Fruit fly (Drosophila melanogaster): ENCODE results near the gene CG15386.

Gene CG15386

dm6 chr2L:2177969-2178809 is 38.9 kb downstream of the CG15386 start, which contains the start of gene aop (continued):
- TF ChIP-seq Opbp (GFP tag; IDR thresholded peaks at IDR 0.05; ENCODE audit: partially characterized antibody) (peak; percentile 47; the same call in 1 of the 3 replicates), Med (GFP tag) (peak; percentile 90), kah (GFP tag; optimal IDR thresholded peaks at IDR 0.05) (peak; percentile 41), bcd (GFP tag; optimal IDR thresholded peaks at IDR 0.05) (no peak), CG10543 (GFP tag; optimal IDR thresholded peaks at IDR 0.05) (peak; percentile 46), caup (GFP tag; optimal IDR thresholded peaks at IDR 0.05; ENCODE audit: severe bottlenecking) (peak; percentile 18), disco-r (GFP tag; optimal IDR thresholded peaks at IDR 0.05) (no peak), gsb-n (tag; optimal IDR thresholded peaks at IDR 0.05) (peak; percentile 58), CG12236 (GFP tag; optimal IDR thresholded peaks at IDR 0.05) (no peak), ATbp (GFP tag; optimal IDR thresholded peaks at IDR 0.05) (no peak), Lim3 (GFP tag; IDR thresholded peaks at IDR 0.05) (no peak), Tbp (GFP tag; optimal IDR thresholded peaks at IDR 0.05) (no peak), fu2 (GFP tag; optimal IDR thresholded peaks at IDR 0.05) (no peak), zfh2 (GFP tag; optimal IDR thresholded peaks at IDR 0.05) (no peak), CG4424 (GFP tag; optimal IDR thresholded peaks at IDR 0.05) (no peak), pzg (GFP tag; optimal IDR thresholded peaks at IDR 0.05) (no peak), eve (GFP tag; optimal IDR thresholded peaks at IDR 0.05) (no peak), inv (GFP tag; IDR thresholded peaks at IDR 0.05; ENCODE audit: partially characterized antibody) (no peak), peb (GFP tag; IDR thresholded peaks at IDR 0.05) (no peak), PHDP (tag; optimal IDR thresholded peaks at IDR 0.05) (no peak), CG7357 (GFP tag; IDR thresholded peaks at IDR 0.05) (no peak), lola (GFP tag; optimal IDR thresholded peaks at IDR 0.05) (no peak), Hey (tag; optimal IDR thresholded peaks at IDR 0.05) (no peak), sug (tag; optimal IDR thresholded peaks at IDR 0.05) (no peak), Sry-δ (GFP tag; optimal IDR thresholded peaks at IDR 0.05) (no peak), sim (GFP tag; IDR thresholded peaks at IDR 0.05) (no peak), BEAF-32 (GFP tag; optimal IDR thresholded peaks at IDR 0.05) (no peak), CG2202 (tag; optimal IDR thresholded peaks at IDR 0.05) (peak; percentile 10), CG7271 (tag; optimal IDR thresholded peaks at IDR 0.05) (peak; percentile 24), Gsc (GFP tag; IDR thresholded peaks at IDR 0.05) (no peak), NK7.1 (GFP tag; optimal IDR thresholded peaks at IDR 0.05) (no peak), CG6254 (GFP tag; optimal IDR thresholded peaks at IDR 0.05) (peak; percentile 34), CG33557 (GFP tag; optimal IDR thresholded peaks at IDR 0.05) (peak; percentile 19), CG4282 (GFP tag; optimal IDR thresholded peaks at IDR 0.05) (no peak), grn (GFP tag; optimal IDR thresholded peaks at IDR 0.05) (no peak), CG17186 (GFP tag; optimal IDR thresholded peaks at IDR 0.05) (peak; percentile 8), sens (GFP tag) (peak; percentile 82), crp (GFP tag; optimal IDR thresholded peaks at IDR 0.05) (no peak), fd96Cb (tag; optimal IDR thresholded peaks at IDR 0.05) (no peak), ranshi (GFP tag; IDR thresholded peaks at IDR 0.05) (no peak; the same call in 1 of the 2 replicates), pan (optimal IDR thresholded peaks at IDR 0.05) (no peak), pan (GFP tag; optimal IDR thresholded peaks at IDR 0.05 in 1 of 2, IDR thresholded peaks at IDR 0.05 in 1 of 2) (peak in 1 of 2 experiments; percentile 54), CG14667 (GFP tag; IDR thresholded peaks at IDR 0.05) (no peak), Sry-β (GFP tag; optimal IDR thresholded peaks at IDR 0.05) (no peak), CG11456 (GFP tag; IDR thresholded peaks at IDR 0.05) (no peak), CG6813 (GFP tag; optimal IDR thresholded peaks at IDR 0.05) (peak; percentile 11), CG2678 (tag; optimal IDR thresholded peaks at IDR 0.05) (peak; percentile 19), CG7987 (GFP tag; optimal IDR thresholded peaks at IDR 0.05) (peak; percentile 34), gcm (GFP tag; optimal IDR thresholded peaks at IDR 0.05) (no peak)

Data from whole organism, embryonic.